Fruit fly (Drosophila melanogaster) S2 (cell line): ENCODE measurements around the gene CG13003.

Experiments
- CG8478 ChIP-seq: fragments of >200 bp; optimal IDR thresholded peaks from 2 replicates; lab custom pipeline; 2018
- CTCF ChIP-seq, 2 experiments: fragments of >200 bp; optimal IDR thresholded peaks; 2 replicates each; lab custom pipeline; 2018

dm6 chrX:16798166-16798565 lies 78.2 kb downstream of the CG13003 start:
- TF ChIP-seq CG8478 (lab: Kevin White, UChicago) (no peak), CTCF (optimal IDR thresholded peaks at IDR 0.05; lab: Kevin White, UChicago) (no peak)
